Fruit fly (Drosophila melanogaster) whole organism, embryonic: ENCODE results near the gene eIF3d2.

Experiments used
- C15 ChIP-seq: fragments of 200-800 bp; sonication (Bioruptor generic); IDR thresholded peaks from 3 replicates; pipeline ENCODE4 v1.3.6; 2022; ENCODE audit warnings: missing biosample characterization, missing genetic modification characterization
- CG12744 ChIP-seq: fragments of 200-800 bp; sonication (Bioruptor generic); optimal IDR thresholded peaks from 2 replicates; lab custom pipeline; 2016; ENCODE audit warnings: missing biosample characterization, missing genetic modification characterization
- CG12769 ChIP-seq: fragments of 200-800 bp; sonication (Bioruptor generic); optimal IDR thresholded peaks from 2 replicates; lab custom pipeline; 2019; ENCODE audit warnings: missing biosample characterization, mild to moderate bottlenecking, missing genetic modification characterization, moderate library complexity
- CG13775 ChIP-seq: fragments of 200-800 bp; sonication (Bioruptor generic); optimal IDR thresholded peaks from 3 replicates; lab custom pipeline; 2017; ENCODE audit warnings: missing biosample characterization, mild to moderate bottlenecking, missing genetic modification characterization
- CG14014 ChIP-seq: fragments of 200-800 bp; sonication (Bioruptor generic); IDR thresholded peaks from 2 replicates; pipeline ENCODE4 v1.3.6; 2022; ENCODE audit warnings: missing biosample characterization, missing genetic modification characterization
- CG14050 ChIP-seq: fragments of 200-800 bp; sonication (Bioruptor generic); IDR thresholded peaks from 3 replicates; pipeline ENCODE4 v1.3.6; 2022; ENCODE audit warnings: missing biosample characterization, missing genetic modification characterization
- CG15011 ChIP-seq: fragments of 200-800 bp; sonication (Bioruptor generic); optimal IDR thresholded peaks from 3 replicates; lab custom pipeline; 2018; ENCODE audit warnings: missing biosample characterization, mild to moderate bottlenecking, missing genetic modification characterization
- CG16815 ChIP-seq: fragments of 200-800 bp; sonication (Bioruptor generic); optimal IDR thresholded peaks from 3 replicates; lab custom pipeline; 2017; ENCODE audit warnings: missing biosample characterization, mild to moderate bottlenecking, missing genetic modification characterization
- CG2712 ChIP-seq: fragments of 200-800 bp; optimal IDR thresholded peaks from 3 replicates; lab custom pipeline; 2019; ENCODE audit warnings: missing biosample characterization, mild to moderate bottlenecking, missing genetic modification characterization, moderate library complexity
- CG30020 ChIP-seq: fragments of 200-800 bp; optimal IDR thresholded peaks from 2 replicates; lab custom pipeline; 2019; ENCODE audit warnings: missing biosample characterization, mild to moderate bottlenecking, missing genetic modification characterization, moderate library complexity
- CG34376 ChIP-seq: fragments of 200-800 bp; sonication (Bioruptor generic); optimal IDR thresholded peaks from 2 replicates; lab custom pipeline; 2018; ENCODE audit warnings: missing biosample characterization, mild to moderate bottlenecking, missing genetic modification characterization
- CG34422 ChIP-seq: fragments of 200-800 bp; sonication (Bioruptor generic); IDR thresholded peaks from 3 replicates; pipeline ENCODE4 v1.3.6; 2022; ENCODE audit warnings: missing biosample characterization, missing genetic modification characterization
- CG3726 ChIP-seq: fragments of 200-800 bp; sonication (Bioruptor generic); IDR thresholded peaks from 3 replicates; pipeline ENCODE4, ENCODE4 v1.3.6; 2022; ENCODE audit warnings: missing biosample characterization, missing genetic modification characterization
- CG3995 ChIP-seq: fragments of 200-800 bp; sonication (Bioruptor generic); optimal IDR thresholded peaks from 3 replicates; lab custom pipeline; 2016; ENCODE audit warnings: missing biosample characterization, missing genetic modification characterization
- CG6272 ChIP-seq: fragments of 200-800 bp; sonication (Bioruptor generic); IDR thresholded peaks from 2 replicates; pipeline ENCODE4 v1.3.6; 2022; ENCODE audit warnings: missing biosample characterization, missing genetic modification characterization
- CG6791 ChIP-seq: fragments of 200-800 bp; sonication (Bioruptor generic); IDR thresholded peaks from 3 replicates; pipeline ENCODE4 v1.3.6; 2022; ENCODE audit warnings: missing biosample characterization, missing genetic modification characterization; ENCODE audit not compliant: partially characterized antibody
- CG7556 ChIP-seq: fragments of 200-800 bp; sonication (Bioruptor generic); optimal IDR thresholded peaks from 2 replicates; lab custom pipeline; 2017; ENCODE audit warnings: missing biosample characterization, mild to moderate bottlenecking, missing genetic modification characterization
- CG8290 ChIP-seq, 3 experiments: fragments of 200-800 bp; sonication (Bioruptor generic); optimal IDR thresholded peaks; 2 replicates each; lab custom pipeline; 2016 to 2019; ENCODE audit warnings: missing biosample characterization in 3 of 3, missing genetic modification characterization in 3 of 3, mild to moderate bottlenecking in 2 of 3, moderate library complexity in 1 of 3
- CG8765 ChIP-seq: fragments of 200-800 bp; sonication (Bioruptor generic); IDR thresholded peaks from 2 replicates; pipeline ENCODE4 v1.3.6; 2022; ENCODE audit warnings: missing biosample characterization, missing genetic modification characterization
- CG9215 ChIP-seq: fragments of 200-800 bp; sonication (Bioruptor generic); IDR thresholded peaks from 2 replicates; pipeline ENCODE4 v1.3.6; 2022; ENCODE audit warnings: missing biosample characterization, missing genetic modification characterization
- CG9727 ChIP-seq: fragments of 200-800 bp; sonication (Bioruptor generic); optimal IDR thresholded peaks from 3 replicates; lab custom pipeline; 2017; ENCODE audit warnings: missing biosample characterization, mild to moderate bottlenecking, missing genetic modification characterization
- Dp ChIP-seq: fragments of 200-800 bp; sonication (Bioruptor generic); optimal IDR thresholded peaks from 2 replicates; lab custom pipeline; 2018; ENCODE audit warnings: missing biosample characterization, mild to moderate bottlenecking, missing genetic modification characterization, moderate library complexity
- Dref ChIP-seq: fragments of 200-800 bp; sonication (Bioruptor generic); IDR thresholded peaks from 2 replicates; pipeline ENCODE4 v1.3.6; 2022; ENCODE audit warnings: missing biosample characterization, missing genetic modification characterization
- H15 ChIP-seq: fragments of 200-800 bp; sonication (Bioruptor generic); IDR thresholded peaks from 3 replicates; pipeline ENCODE4 v1.3.6; 2022; ENCODE audit warnings: missing biosample characterization, missing genetic modification characterization
- Nf-YC ChIP-seq: fragments of 200-800 bp; optimal IDR thresholded peaks from 3 replicates; lab custom pipeline; 2019; ENCODE audit warnings: missing biosample characterization, mild to moderate bottlenecking, missing genetic modification characterization, moderate library complexity
- PHDP ChIP-seq: fragments of 200-800 bp; sonication (Bioruptor generic); optimal IDR thresholded peaks from 3 replicates; lab custom pipeline; 2018; ENCODE audit warnings: missing biosample characterization, mild to moderate bottlenecking, missing genetic modification characterization, moderate library complexity
- Sry-δ ChIP-seq: fragments of 200-800 bp; sonication (Bioruptor generic); optimal IDR thresholded peaks from 2 replicates; lab custom pipeline; 2016; ENCODE audit warnings: missing biosample characterization, missing genetic modification characterization
- Tbp ChIP-seq: fragments of >200 bp; optimal IDR thresholded peaks from 2 replicates; lab custom pipeline; 2018; ENCODE audit warnings: missing biosample characterization, missing genetic modification characterization
- Xbp1 ChIP-seq: fragments of 200-800 bp; sonication (Bioruptor generic); optimal IDR thresholded peaks from 3 replicates; lab custom pipeline; 2016; ENCODE audit warnings: missing biosample characterization, mild to moderate bottlenecking, missing genetic modification characterization
- crp ChIP-seq, 2 experiments: fragments of 200-800 bp; sonication (Bioruptor generic); optimal IDR thresholded peaks; 2 replicates in 1 of 2; 3 replicates in 1 of 2; lab custom pipeline; 2017; ENCODE audit warnings: missing biosample characterization in 2 of 2, missing genetic modification characterization in 2 of 2, mild to moderate bottlenecking in 1 of 2, moderate library complexity in 1 of 2
- cwo ChIP-seq: fragments of 200-800 bp; sonication (Bioruptor generic); optimal IDR thresholded peaks from 3 replicates; lab custom pipeline; 2017; ENCODE audit warnings: missing biosample characterization, missing genetic modification characterization, mild to moderate bottlenecking, moderate library complexity, missing genetic modification reagents
- emc ChIP-seq: fragments of 200-800 bp; sonication (Bioruptor generic); optimal IDR thresholded peaks from 2 replicates; lab custom pipeline; 2016; ENCODE audit warnings: missing biosample characterization, missing genetic modification characterization
- eve ChIP-seq, 2 experiments: fragments of >200 bp; optimal IDR thresholded peaks; 2 replicates each; lab custom pipeline; 2017; ENCODE audit warnings: missing biosample characterization in 2 of 2, missing genetic modification characterization in 2 of 2
- ewg ChIP-seq: fragments of 200-800 bp; sonication (Bioruptor generic); optimal IDR thresholded peaks from 3 replicates; lab custom pipeline; 2017; ENCODE audit warnings: mild to moderate bottlenecking, missing biosample characterization, missing genetic modification reagents, missing genetic modification characterization
- luna ChIP-seq: fragments of 200-800 bp; sonication (Bioruptor generic); optimal IDR thresholded peaks from 2 replicates; lab custom pipeline; 2016; ENCODE audit warnings: missing biosample characterization, missing genetic modification characterization
- onecut ChIP-seq: fragments of 200-800 bp; sonication (Bioruptor generic); IDR thresholded peaks from 2 replicates; pipeline ENCODE4 v1.3.6; 2022; ENCODE audit warnings: missing biosample characterization, missing genetic modification characterization
- otp ChIP-seq: fragments of 200-800 bp; sonication (Bioruptor generic); IDR thresholded peaks from 3 replicates; pipeline ENCODE4, ENCODE4 v1.3.6; 2022; ENCODE audit warnings: missing biosample characterization, missing genetic modification characterization
- pfk ChIP-seq: fragments of 200-800 bp; sonication (Bioruptor generic); optimal IDR thresholded peaks from 2 replicates; lab custom pipeline; 2018; ENCODE audit warnings: missing biosample characterization, mild to moderate bottlenecking, missing genetic modification characterization, moderate library complexity
- ranshi ChIP-seq: fragments of 200-800 bp; sonication (Bioruptor generic); IDR thresholded peaks from 2 replicates; pipeline ENCODE4 v1.3.6; 2022; ENCODE audit warnings: missing biosample characterization, missing genetic modification characterization
- run ChIP-seq: fragments of 200-800 bp; sonication (Bioruptor generic); optimal IDR thresholded peaks from 3 replicates; lab custom pipeline; 2018; ENCODE audit warnings: missing biosample characterization, mild to moderate bottlenecking, missing genetic modification characterization
- salm ChIP-seq: fragments of 200-800 bp; sonication (Bioruptor generic); optimal IDR thresholded peaks from 2 replicates; lab custom pipeline; 2018; ENCODE audit warnings: missing biosample characterization, mild to moderate bottlenecking, missing genetic modification characterization
- scrt ChIP-seq: fragments of 200-800 bp; sonication (Bioruptor generic); optimal IDR thresholded peaks from 2 replicates; lab custom pipeline; 2018; ENCODE audit warnings: missing biosample characterization, mild to moderate bottlenecking, missing genetic modification characterization, moderate library complexity
- sna ChIP-seq: fragments of 200-800 bp; sonication (Bioruptor generic); IDR thresholded peaks from 2 replicates; pipeline ENCODE4 v1.3.6; 2022; ENCODE audit warnings: missing biosample characterization, missing genetic modification characterization; ENCODE audit not compliant: partially characterized antibody
- tna ChIP-seq: fragments of 200-800 bp; sonication (Bioruptor generic); IDR thresholded peaks from 2 replicates; pipeline ENCODE4 v1.3.6; 2022; ENCODE audit warnings: missing biosample characterization, missing genetic modification characterization; ENCODE audit not compliant: partially characterized antibody
- trh ChIP-seq: fragments of 200-800 bp; sonication (Bioruptor generic); optimal IDR thresholded peaks from 2 replicates; lab custom pipeline; 2016; ENCODE audit warnings: missing biosample characterization, missing genetic modification characterization
- unpg ChIP-seq: fragments of 200-800 bp; sonication (Bioruptor generic); optimal IDR thresholded peaks from 3 replicates; lab custom pipeline; 2018; ENCODE audit warnings: missing biosample characterization, mild to moderate bottlenecking, missing genetic modification characterization, moderate library complexity
- vfl ChIP-seq: fragments of 200-800 bp; sonication (Bioruptor generic); optimal IDR thresholded peaks from 2 replicates; lab custom pipeline; 2016; ENCODE audit warnings: missing biosample characterization, missing genetic modification characterization
- vnd ChIP-seq: fragments of 200-800 bp; sonication (Bioruptor generic); IDR thresholded peaks from 3 replicates; pipeline ENCODE4 v1.3.6; 2022; ENCODE audit warnings: missing biosample characterization, missing genetic modification characterization; ENCODE audit not compliant: partially characterized antibody
- z ChIP-seq: fragments of 200-800 bp; sonication (Bioruptor generic); IDR thresholded peaks from 3 replicates; pipeline ENCODE4 v1.3.6; 2022; ENCODE audit warnings: missing biosample characterization, missing genetic modification characterization
- zen ChIP-seq: fragments of 200-800 bp; sonication (Bioruptor generic); optimal IDR thresholded peaks from 3 replicates; lab custom pipeline; 2018; ENCODE audit warnings: missing biosample characterization, mild to moderate bottlenecking, missing genetic modification characterization, moderate library complexity
- zf30C ChIP-seq: fragments of 200-800 bp; sonication (Bioruptor generic); optimal IDR thresholded peaks from 3 replicates; lab custom pipeline; 2018; ENCODE audit warnings: missing biosample characterization, mild to moderate bottlenecking, missing genetic modification characterization

eIF3d2 gene

DNA sequence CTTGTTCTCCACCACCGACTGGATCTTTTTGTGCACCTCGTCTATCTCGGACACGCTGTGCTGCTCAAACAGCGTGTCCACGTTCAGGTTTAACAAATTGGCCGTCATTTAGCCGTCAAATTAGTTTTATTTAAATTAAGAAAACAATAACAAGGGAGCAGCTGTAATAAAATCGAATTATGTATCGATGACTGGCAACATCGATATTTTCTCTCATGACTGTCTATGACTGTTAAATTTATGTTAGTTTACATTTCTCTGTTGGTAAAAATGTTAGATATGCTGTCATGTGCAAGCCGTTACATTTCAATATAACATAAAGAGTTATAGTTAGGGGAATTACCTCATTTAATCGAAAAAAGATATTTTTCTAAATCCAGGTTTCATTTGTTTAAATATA is 24.7 kb upstream of the eIF3d2 start, which contains the start of gene Cog1 (continued):
- TF ChIP-seq cwo (no peak), CG34376 (no peak), Sry-δ (GFP tag; lab: Kevin White, UChicago) (peak; percentile 45), Tbp (GFP tag; lab: Kevin White, UChicago) (no peak), CG8765 (GFP tag; lab: Robert Waterston, UW) (no peak), CG15011 (GFP tag; lab: Kevin White, UChicago) (no peak), eve (GFP tag; optimal IDR thresholded peaks at IDR 0.05; lab: Kevin White, UChicago) (no peak), salm (tag; lab: Kevin White, UChicago) (no peak), Xbp1 (GFP tag; lab: Kevin White, UChicago) (no peak), CG7556 (GFP tag; lab: Kevin White, UChicago) (no peak), CG13775 (GFP tag; lab: Kevin White, UChicago) (no peak), luna (no peak), CG6272 (GFP tag; lab: Robert Waterston, UW) (no peak), otp (GFP tag; lab: Robert Waterston, UW) (no peak), ranshi (GFP tag; lab: Robert Waterston, UW) (no peak), CG30020 (no peak), onecut (GFP tag; lab: Robert Waterston, UW) (no peak), CG34422 (GFP tag; lab: Robert Waterston, UW) (no peak; the same call in 2 of the 3 replicates), trh (GFP tag; lab: Kevin White, UChicago) (no peak), H15 (GFP tag; lab: Robert Waterston, UW) (no peak), CG14050 (no peak), Dref (peak; percentile 74), CG12744 (GFP tag; lab: Kevin White, UChicago) (no peak), tna (GFP tag; lab: Robert Waterston, UW) (peak; percentile 59), emc (GFP tag; lab: Kevin White, UChicago) (no peak), CG8290 (GFP tag; optimal IDR thresholded peaks at IDR 0.05; lab: Kevin White, UChicago) (no peak), CG8290 (tag; optimal IDR thresholded peaks at IDR 0.05; lab: Kevin White, UChicago) (no peak), PHDP (no peak), scrt (GFP tag; lab: Kevin White, UChicago) (no peak), Dp (GFP tag; lab: Kevin White, UChicago) (peak; percentile 5), vnd (peak; percentile 53), C15 (GFP tag; lab: Robert Waterston, UW) (no peak), CG3995 (GFP tag; lab: Kevin White, UChicago) (no peak), CG9727 (GFP tag; lab: Kevin White, UChicago) (no peak), zen (tag; lab: Kevin White, UChicago) (no peak), CG12769 (no peak), CG14014 (no peak), vfl (no peak), z (GFP tag; lab: Robert Waterston, UW) (no peak), CG3726 (GFP tag; lab: Robert Waterston, UW) (no peak), CG6791 (GFP tag; lab: Robert Waterston, UW) (peak; percentile 71), zf30C (GFP tag; lab: Kevin White, UChicago) (no peak), Nf-YC (tag; lab: Kevin White, UChicago) (no peak), CG16815 (GFP tag; lab: Kevin White, UChicago) (no peak), CG2712 (tag; lab: Kevin White, UChicago) (no peak), sna (peak; percentile 88), crp (GFP tag; optimal IDR thresholded peaks at IDR 0.05; lab: Kevin White, UChicago) (peak in 1 of 2 experiments; percentile 77), pfk (GFP tag; lab: Kevin White, UChicago) (no peak), run (tag; lab: Kevin White, UChicago) (no peak), unpg (GFP tag; lab: Kevin White, UChicago) (no peak), ewg (GFP tag; lab: Kevin White, UChicago) (no peak), CG9215 (GFP tag; lab: Robert Waterston, UW) (no peak)
